Fruit fly (Drosophila melanogaster) whole organism, prepupa: ENCODE results near the gene CG31178.
A peak's percentile ranks its signal among the peaks of the same experiment; 100 is the strongest.

Source experiments
- CG11902 ChIP-seq: fragments of 200-800 bp; sonication (Bioruptor generic); optimal IDR thresholded peaks from 3 replicates; lab custom pipeline; 2016; ENCODE audit warnings: missing biosample characterization, missing genetic modification characterization
- CG1621 ChIP-seq: fragments of 200-800 bp; sonication (Bioruptor generic); optimal IDR thresholded peaks from 3 replicates; lab custom pipeline; 2018; ENCODE audit warnings: missing biosample characterization, mild to moderate bottlenecking, missing genetic modification characterization
- CG31627 ChIP-seq: fragments of 200-800 bp; sonication (Bioruptor generic); optimal IDR thresholded peaks from 3 replicates; lab custom pipeline; 2016; ENCODE audit warnings: missing biosample characterization, missing genetic modification characterization
- CG32006 ChIP-seq: fragments of 200-800 bp; sonication (Bioruptor generic); optimal IDR thresholded peaks from 3 replicates; lab custom pipeline; 2017; ENCODE audit warnings: missing biosample characterization, mild to moderate bottlenecking, missing genetic modification characterization
- CG34406 ChIP-seq: fragments of 200-800 bp; sonication (Bioruptor generic); optimal IDR thresholded peaks from 3 replicates; lab custom pipeline; 2016; ENCODE audit warnings: missing biosample characterization, missing genetic modification characterization
- CG3919 ChIP-seq: fragments of 200-800 bp; sonication (Bioruptor generic); optimal IDR thresholded peaks from 3 replicates; lab custom pipeline; 2016; ENCODE audit warnings: missing biosample characterization, missing genetic modification characterization
- CG6163 ChIP-seq: fragments of 200-800 bp; sonication (Bioruptor generic); IDR thresholded peaks from 3 replicates; pipeline ENCODE4 v1.3.6; 2022; ENCODE audit warnings: missing biosample characterization, missing genetic modification characterization
- CG6276 ChIP-seq: fragments of 200-800 bp; sonication (Bioruptor generic); optimal IDR thresholded peaks from 2 replicates; lab custom pipeline; 2017; ENCODE audit warnings: missing biosample characterization, mild to moderate bottlenecking, missing genetic modification characterization
- CG6808 ChIP-seq: fragments of 200-800 bp; sonication (Bioruptor generic); optimal IDR thresholded peaks from 3 replicates; lab custom pipeline; 2017; ENCODE audit warnings: missing biosample characterization, missing genetic modification characterization, mild to moderate bottlenecking, moderate library complexity, missing genetic modification reagents
- CG6854 ChIP-seq: fragments of 200-800 bp; sonication (Bioruptor generic); optimal IDR thresholded peaks from 2 replicates; lab custom pipeline; 2017; ENCODE audit warnings: missing biosample characterization, mild to moderate bottlenecking, missing genetic modification characterization
- CG7368 ChIP-seq: fragments of 200-800 bp; sonication (Bioruptor generic); optimal IDR thresholded peaks from 3 replicates; lab custom pipeline; 2016; ENCODE audit warnings: missing biosample characterization, missing genetic modification characterization
- CG8319 ChIP-seq: fragments of 200-800 bp; sonication (Bioruptor generic); optimal IDR thresholded peaks from 3 replicates; lab custom pipeline; 2016; ENCODE audit warnings: missing biosample characterization, missing genetic modification characterization
- CG9139 ChIP-seq: fragments of 200-800 bp; sonication (Bioruptor generic); optimal IDR thresholded peaks from 3 replicates; lab custom pipeline; 2017; ENCODE audit warnings: missing biosample characterization, mild to moderate bottlenecking, missing genetic modification characterization
- Eip75B ChIP-seq: fragments of 200-800 bp; sonication (Bioruptor generic); optimal IDR thresholded peaks from 3 replicates; lab custom pipeline; 2016; ENCODE audit warnings: missing biosample characterization, missing genetic modification characterization
- Eip93F ChIP-seq: fragments of 200-800 bp; sonication (Bioruptor generic); optimal IDR thresholded peaks from 2 replicates; lab custom pipeline; 2016; ENCODE audit warnings: missing biosample characterization, mild to moderate bottlenecking, missing genetic modification characterization
- Ets21C ChIP-seq: fragments of 200-800 bp; sonication (Bioruptor generic); optimal IDR thresholded peaks from 3 replicates; lab custom pipeline; 2016; ENCODE audit warnings: missing biosample characterization, missing genetic modification characterization
- Ets96B ChIP-seq: fragments of 200-800 bp; optimal IDR thresholded peaks from 2 replicates; lab custom pipeline; 2019; ENCODE audit warnings: missing biosample characterization, mild to moderate bottlenecking, missing genetic modification characterization, moderate library complexity
- Hr38 ChIP-seq: sonication (Bioruptor generic); optimal IDR thresholded peaks from 2 replicates; lab custom pipeline; 2016; ENCODE audit warnings: missing biosample characterization, missing genetic modification characterization
- Met ChIP-seq: fragments of 200-800 bp; sonication (Bioruptor generic); optimal IDR thresholded peaks from 3 replicates; lab custom pipeline; 2016; ENCODE audit warnings: missing biosample characterization, missing genetic modification characterization
- OdsH ChIP-seq: fragments of 200-800 bp; sonication (Bioruptor generic); optimal IDR thresholded peaks from 3 replicates; lab custom pipeline; 2016; ENCODE audit warnings: missing biosample characterization, missing genetic modification characterization
- Sox15 ChIP-seq: fragments of 200-800 bp; sonication (Bioruptor generic); optimal IDR thresholded peaks from 3 replicates; lab custom pipeline; 2016; ENCODE audit warnings: missing biosample characterization, missing genetic modification characterization
- achi ChIP-seq: fragments of 200-800 bp; sonication (Bioruptor generic); optimal IDR thresholded peaks from 3 replicates; lab custom pipeline; 2016; ENCODE audit warnings: missing biosample characterization, missing genetic modification characterization
- dac ChIP-seq: fragments of 200-800 bp; sonication (Bioruptor generic); optimal IDR thresholded peaks from 2 replicates; lab custom pipeline; 2017; ENCODE audit warnings: missing biosample characterization, mild to moderate bottlenecking, missing genetic modification characterization
- dsx ChIP-seq: fragments of 200-800 bp; optimal IDR thresholded peaks from 3 replicates; lab custom pipeline; 2019; ENCODE audit warnings: missing biosample characterization, mild to moderate bottlenecking, missing genetic modification characterization, moderate library complexity; ENCODE audit not compliant: poor library complexity, severe bottlenecking
- fd59A ChIP-seq: fragments of 200-800 bp; sonication (Bioruptor generic); optimal IDR thresholded peaks from 2 replicates; lab custom pipeline; 2017; ENCODE audit warnings: missing biosample characterization, mild to moderate bottlenecking, missing genetic modification characterization, missing genetic modification reagents
- fkh ChIP-seq: fragments of 200-800 bp; sonication (Bioruptor generic); optimal IDR thresholded peaks from 3 replicates; lab custom pipeline; 2017; ENCODE audit warnings: missing biosample characterization, mild to moderate bottlenecking, missing genetic modification characterization, moderate library complexity
- net ChIP-seq: fragments of 200-800 bp; sonication (Bioruptor generic); optimal IDR thresholded peaks from 3 replicates; lab custom pipeline; 2016; ENCODE audit warnings: missing biosample characterization, missing genetic modification characterization
- salr ChIP-seq, 2 experiments: fragments of 200-800 bp; sonication (Bioruptor generic); optimal IDR thresholded peaks; 3 replicates each; lab custom pipeline; 2016 to 2018; ENCODE audit warnings: missing biosample characterization in 2 of 2, missing genetic modification characterization in 2 of 2, mild to moderate bottlenecking in 1 of 2
- ss ChIP-seq, 2 experiments: fragments of 200-800 bp; sonication (Bioruptor generic); optimal IDR thresholded peaks; 2 replicates in 1 of 2; 3 replicates in 1 of 2; lab custom pipeline; 2017 to 2018; ENCODE audit warnings: mild to moderate bottlenecking in 2 of 2, missing biosample characterization in 2 of 2, missing genetic modification characterization in 2 of 2, moderate library complexity in 1 of 2
- svp ChIP-seq: fragments of 200-800 bp; sonication (Bioruptor generic); peaks from one replicate; lab custom pipeline; 2016; ENCODE audit warnings: missing biosample characterization, missing genetic modification characterization
- topi ChIP-seq: fragments of 200-800 bp; sonication (Bioruptor generic); optimal IDR thresholded peaks from 3 replicates; lab custom pipeline; 2016; ENCODE audit warnings: missing biosample characterization, missing genetic modification characterization
- vri ChIP-seq: fragments of 200-800 bp; sonication (Bioruptor generic); optimal IDR thresholded peaks from 3 replicates; lab custom pipeline; 2016; ENCODE audit warnings: missing biosample characterization, mild to moderate bottlenecking, missing genetic modification characterization

Gene CG31178

DNA sequence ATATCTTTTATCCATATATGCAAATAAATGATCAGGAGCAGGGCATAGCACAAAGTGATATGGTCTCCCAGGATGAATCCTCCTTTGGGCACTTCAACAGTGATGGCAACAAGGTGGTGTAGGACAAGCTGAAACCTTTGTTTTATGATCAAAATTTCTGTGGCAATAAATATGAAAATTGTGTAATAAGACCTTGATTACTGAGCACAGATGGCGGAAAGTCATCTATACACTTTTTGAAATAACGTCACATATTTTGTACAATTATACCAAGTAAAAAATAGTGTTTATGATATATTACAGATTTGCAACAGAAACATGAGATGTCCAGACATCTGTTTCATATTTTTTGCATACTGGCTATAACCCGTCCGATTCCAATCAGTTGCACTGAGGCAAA is 7.0 kb downstream of the CG31178 start, which contains the start of gene CG31465:
TSS of gene CG31465 (plus strand) at position 301 of the 400 bp plus-strand sequence.
- TF ChIP-seq Ets96B (tag; lab: Kevin White, UChicago) (no peak), dsx (no peak), CG34406 (GFP tag; lab: Kevin White, UChicago) (no peak), topi (no peak), CG8319 (GFP tag; lab: Kevin White, UChicago) (no peak), CG6163 (GFP tag; lab: Robert Waterston, UW) (no peak), achi (GFP tag; lab: Kevin White, UChicago) (no peak)

DNA sequence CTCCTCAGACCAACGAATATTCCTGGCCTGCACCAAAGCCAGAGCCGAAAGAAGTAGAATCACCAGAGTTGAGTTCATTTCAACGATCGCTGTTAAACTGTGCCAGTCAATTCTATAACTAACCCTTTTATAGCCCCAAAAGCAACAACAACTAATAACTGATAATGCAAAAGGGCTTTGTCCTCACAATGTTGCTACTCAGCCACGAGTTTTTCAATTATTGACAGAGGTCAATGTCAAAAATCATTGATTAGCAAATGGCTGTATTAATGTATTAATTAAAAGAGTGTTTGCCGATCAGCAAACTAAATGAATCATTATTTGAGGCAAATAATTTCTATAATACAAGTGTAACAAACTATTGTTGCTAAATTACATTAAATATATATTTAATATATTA is 10.8 kb downstream of the CG31178 start, which contains the start of gene fit:
TSS of gene fit (minus strand) at position 101 of the 400 bp plus-strand sequence.
- TF ChIP-seq CG9139 (GFP tag; lab: Kevin White, UChicago), result no peak
- no peak for TF ChIP-seq salr (GFP tag; optimal IDR thresholded peaks at IDR 0.05; lab: Kevin White, UChicago)
- no peak for TF ChIP-seq CG31627 (GFP tag; lab: Kevin White, UChicago)
- no peak for TF ChIP-seq svp (GFP tag; lab: Kevin White, UChicago)
- TF ChIP-seq achi (GFP tag; lab: Kevin White, UChicago), result no peak
- TF ChIP-seq CG32006 (GFP tag; lab: Kevin White, UChicago), result no peak
- no peak for TF ChIP-seq ss (GFP tag; optimal IDR thresholded peaks at IDR 0.05; lab: Kevin White, UChicago)
- TF ChIP-seq CG6854, result no peak
- no peak for TF ChIP-seq OdsH (GFP tag; lab: Kevin White, UChicago)
- no peak for TF ChIP-seq Hr38 (GFP tag; lab: Kevin White, UChicago)

DNA sequence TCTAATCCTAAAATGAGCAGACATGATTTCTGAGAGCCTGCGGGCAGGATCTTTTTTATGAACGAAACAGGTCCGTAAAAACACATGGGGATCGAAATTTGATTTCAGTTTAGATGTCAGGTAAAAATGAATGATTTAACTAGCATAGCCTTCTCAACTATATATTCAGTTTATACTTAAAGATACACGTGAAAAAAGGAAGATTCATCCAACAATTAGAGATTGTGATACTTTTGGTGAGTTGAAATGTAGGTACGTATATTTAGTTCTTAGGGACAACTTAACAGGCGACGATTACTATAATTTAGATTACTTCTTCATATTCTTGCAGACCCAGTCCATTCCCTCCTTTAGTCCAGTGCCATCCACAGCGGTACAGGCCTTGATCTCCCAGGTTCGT is 11.9 kb downstream of the CG31178 start, which contains the start of gene CG17819:
TSS of gene CG17819 (minus strand) at position 101 of the 400 bp plus-strand sequence.
- no peak for TF ChIP-seq CG8319 (GFP tag; lab: Kevin White, UChicago)
- no peak for TF ChIP-seq CG6808
- TF ChIP-seq CG1621 (tag; lab: Kevin White, UChicago), result no peak
- no peak for TF ChIP-seq CG7368 (GFP tag; lab: Kevin White, UChicago)
- no peak for TF ChIP-seq CG11902 (GFP tag; lab: Kevin White, UChicago)
- no peak for TF ChIP-seq CG6276
- no peak for TF ChIP-seq fkh (GFP tag; lab: Kevin White, UChicago)
- no peak for TF ChIP-seq Eip93F (GFP tag; lab: Kevin White, UChicago)
- TF ChIP-seq Ets21C (GFP tag; lab: Kevin White, UChicago), result no peak
- no peak for TF ChIP-seq Sox15 (GFP tag; lab: Kevin White, UChicago)
- TF ChIP-seq CG32006 (GFP tag; lab: Kevin White, UChicago), result no peak
- no peak for TF ChIP-seq Eip75B (GFP tag; lab: Kevin White, UChicago)
- TF ChIP-seq CG3919 (GFP tag; lab: Kevin White, UChicago), result no peak
- TF ChIP-seq CG31627 (GFP tag; lab: Kevin White, UChicago), result no peak
- TF ChIP-seq Met, result no peak
- no peak for TF ChIP-seq net (GFP tag; lab: Kevin White, UChicago)
- TF ChIP-seq dac (GFP tag; lab: Kevin White, UChicago), result no peak
- no peak for TF ChIP-seq fd59A
- no peak for TF ChIP-seq CG6854

DNA sequence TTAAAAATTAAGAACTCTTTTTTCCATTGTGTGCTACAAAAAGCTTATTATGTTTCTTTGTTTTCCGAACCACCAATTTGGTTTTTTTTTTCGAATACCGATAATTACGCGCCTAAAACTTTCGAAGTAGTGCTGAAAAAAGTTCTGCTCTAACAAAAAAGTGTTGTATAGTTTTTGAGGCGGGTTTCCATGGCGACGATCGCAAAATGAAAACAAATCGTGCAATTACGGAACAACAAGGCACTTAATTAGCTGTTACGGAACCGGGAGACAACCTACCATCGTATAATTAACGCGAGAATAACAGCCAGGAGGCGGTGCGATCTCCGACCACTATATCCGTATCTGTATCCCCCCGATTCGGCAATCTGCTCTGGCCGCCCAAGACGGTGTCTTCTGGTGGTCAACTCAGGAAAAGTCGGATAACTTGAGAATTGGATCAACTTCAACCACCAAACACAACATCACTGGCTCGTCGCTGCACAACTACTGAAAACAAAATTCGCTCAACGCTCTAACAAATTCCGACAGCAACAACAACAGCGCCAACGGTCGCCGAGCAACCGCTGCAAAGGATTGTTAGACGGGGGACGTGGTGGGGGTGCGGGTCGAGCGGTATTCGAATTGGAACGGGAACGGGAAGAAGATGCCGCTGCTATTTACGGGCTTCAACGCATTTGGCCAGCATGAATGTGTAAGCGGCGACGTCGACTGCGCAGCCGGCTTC is 13.5 kb downstream of the CG31178 start, which contains the start of the genes CG6678 and dnd:
TSS of gene CG6678 (plus strand) at position 169 of the 727 bp plus-strand sequence.
TSS of gene dnd (minus strand) at position 495 of the 727 bp plus-strand sequence.
- peak; percentile 1 for TF ChIP-seq vri (GFP tag; lab: Kevin White, UChicago)
- no peak for TF ChIP-seq fd59A
- TF ChIP-seq, all 60 proteins: peak for 1
